Fruit fly (Drosophila melanogaster) whole organism, embryonic: ENCODE data around the gene CG32647.
A peak's percentile ranks its signal among the peaks of the same experiment; 100 is the strongest.

Source experiments
- ATbp ChIP-seq: fragments of 200-800 bp; sonication (Bioruptor generic); optimal IDR thresholded peaks from 2 replicates; lab custom pipeline; 2017; ENCODE audit warnings: missing biosample characterization, mild to moderate bottlenecking, missing genetic modification characterization, missing genetic modification reagents
- Abd-B ChIP-seq: fragments of 200-800 bp; sonication (Bioruptor generic); optimal IDR thresholded peaks from 2 replicates; lab custom pipeline; 2018; ENCODE audit warnings: missing biosample characterization, mild to moderate bottlenecking, missing genetic modification characterization, moderate library complexity
- Bgb ChIP-seq: fragments of 200-800 bp; sonication (Bioruptor generic); IDR thresholded peaks from 2 replicates; pipeline ENCODE4 v1.3.6; 2022; ENCODE audit warnings: missing biosample characterization, missing genetic modification characterization; ENCODE audit not compliant: partially characterized antibody
- Blimp-1 ChIP-seq: fragments of 200-800 bp; sonication (Bioruptor generic); optimal IDR thresholded peaks from 3 replicates; lab custom pipeline; 2018; ENCODE audit warnings: missing biosample characterization, missing genetic modification characterization, mild to moderate bottlenecking, moderate library complexity, missing genetic modification reagents
- CG11504 ChIP-seq: fragments of 200-800 bp; sonication (Bioruptor generic); optimal IDR thresholded peaks from 3 replicates; lab custom pipeline; 2019; ENCODE audit warnings: missing biosample characterization, mild to moderate bottlenecking, missing genetic modification characterization, moderate library complexity
- CG12744 ChIP-seq: fragments of 200-800 bp; sonication (Bioruptor generic); optimal IDR thresholded peaks from 2 replicates; lab custom pipeline; 2016; ENCODE audit warnings: missing biosample characterization, missing genetic modification characterization
- CG1647 ChIP-seq: fragments of 200-800 bp; sonication (Bioruptor generic); optimal IDR thresholded peaks from 3 replicates; lab custom pipeline; 2016; ENCODE audit warnings: missing biosample characterization, missing genetic modification characterization
- CG18262 ChIP-seq: fragments of 200-800 bp; optimal IDR thresholded peaks from 3 replicates; lab custom pipeline; 2019; ENCODE audit warnings: missing biosample characterization, mild to moderate bottlenecking, missing genetic modification characterization, moderate library complexity
- CG31365 ChIP-seq: fragments of 200-800 bp; sonication (Bioruptor generic); optimal IDR thresholded peaks from 2 replicates; lab custom pipeline; 2018; ENCODE audit warnings: missing biosample characterization, mild to moderate bottlenecking, missing genetic modification characterization
- CG34376 ChIP-seq: fragments of 200-800 bp; sonication (Bioruptor generic); optimal IDR thresholded peaks from 2 replicates; lab custom pipeline; 2018; ENCODE audit warnings: missing biosample characterization, mild to moderate bottlenecking, missing genetic modification characterization
- CG4854 ChIP-seq: fragments of 200-800 bp; sonication (Bioruptor generic); optimal IDR thresholded peaks from 2 replicates; lab custom pipeline; 2016; ENCODE audit warnings: missing biosample characterization, missing genetic modification characterization, inconsistent platforms
- CG5180 ChIP-seq: fragments of 200-800 bp; sonication (Bioruptor generic); optimal IDR thresholded peaks from 3 replicates; lab custom pipeline; 2017; ENCODE audit warnings: missing biosample characterization, missing genetic modification characterization, mild to moderate bottlenecking, moderate library complexity, missing genetic modification reagents
- CG6765 ChIP-seq: fragments of 200-800 bp; sonication (Bioruptor generic); optimal IDR thresholded peaks from 3 replicates; lab custom pipeline; 2017; ENCODE audit warnings: missing biosample characterization, mild to moderate bottlenecking, missing genetic modification characterization
- CG6854 ChIP-seq: fragments of 200-800 bp; sonication (Bioruptor generic); optimal IDR thresholded peaks from 3 replicates; lab custom pipeline; 2017; ENCODE audit warnings: missing biosample characterization, mild to moderate bottlenecking, missing genetic modification characterization
- CG7839 ChIP-seq: fragments of 200-800 bp; sonication (Bioruptor generic); optimal IDR thresholded peaks from 3 replicates; lab custom pipeline; 2018; ENCODE audit warnings: missing biosample characterization, mild to moderate bottlenecking, missing genetic modification characterization, moderate library complexity
- CG9215 ChIP-seq: fragments of 200-800 bp; sonication (Bioruptor generic); IDR thresholded peaks from 2 replicates; pipeline ENCODE4 v1.3.6; 2022; ENCODE audit warnings: missing biosample characterization, missing genetic modification characterization
- CG9437 ChIP-seq: fragments of 200-800 bp; sonication (Bioruptor generic); optimal IDR thresholded peaks from 2 replicates; lab custom pipeline; 2018; ENCODE audit warnings: missing biosample characterization, mild to moderate bottlenecking, missing genetic modification characterization
- Dll ChIP-seq: fragments of 200-800 bp; sonication (Bioruptor generic); IDR thresholded peaks from 4 replicates; pipeline ENCODE4 v1.3.6; 2022; ENCODE audit warnings: missing biosample characterization, missing genetic modification characterization; ENCODE audit not compliant: partially characterized antibody
- Drgx ChIP-seq: fragments of 200-800 bp; sonication (Bioruptor generic); IDR thresholded peaks from 2 replicates; pipeline ENCODE4 v1.3.6; 2022; ENCODE audit warnings: missing biosample characterization, missing genetic modification characterization
- Hr51 ChIP-seq, 2 experiments: fragments of 200-800 bp; sonication (Bioruptor generic); optimal IDR thresholded peaks; 2 replicates in 1 of 2; 3 replicates in 1 of 2; lab custom pipeline; 2016 to 2018; ENCODE audit warnings: missing biosample characterization in 2 of 2, missing genetic modification characterization in 2 of 2, mild to moderate bottlenecking in 1 of 2, moderate library complexity in 1 of 2
- MTF-1 ChIP-seq: fragments of 200-800 bp; sonication (Bioruptor generic); optimal IDR thresholded peaks from 2 replicates; lab custom pipeline; 2018; ENCODE audit warnings: missing biosample characterization, mild to moderate bottlenecking, missing genetic modification characterization, borderline replicate concordance
- Pdp1 ChIP-seq, 2 experiments: fragments of 200-800 bp; sonication (Bioruptor generic); optimal IDR thresholded peaks; 3 replicates each; lab custom pipeline; 2016; ENCODE audit warnings: missing biosample characterization in 2 of 2, missing genetic modification characterization in 2 of 2, mild to moderate bottlenecking in 1 of 2, moderate library complexity in 1 of 2
- Sry-β ChIP-seq: fragments of 200-800 bp; sonication (Bioruptor generic); optimal IDR thresholded peaks from 2 replicates; lab custom pipeline; 2018; ENCODE audit warnings: missing biosample characterization, mild to moderate bottlenecking, missing genetic modification characterization, moderate library complexity
- Sry-δ ChIP-seq: fragments of 200-800 bp; sonication (Bioruptor generic); optimal IDR thresholded peaks from 2 replicates; lab custom pipeline; 2016; ENCODE audit warnings: missing biosample characterization, missing genetic modification characterization
- Vsx1 ChIP-seq: fragments of 200-800 bp; sonication (Bioruptor generic); optimal IDR thresholded peaks from 2 replicates; lab custom pipeline; 2017; ENCODE audit warnings: missing biosample characterization, mild to moderate bottlenecking, missing genetic modification characterization, missing genetic modification reagents
- bsh ChIP-seq, 2 experiments: fragments of 200-800 bp; sonication (Bioruptor generic); optimal IDR thresholded peaks; 2 replicates each; lab custom pipeline; 2017 to 2018; ENCODE audit warnings: mild to moderate bottlenecking in 2 of 2, missing biosample characterization in 2 of 2, missing genetic modification characterization in 2 of 2, moderate library complexity in 1 of 2
- chif ChIP-seq, 2 experiments: fragments of 200-800 bp; sonication (Bioruptor generic); optimal IDR thresholded peaks; 3 replicates each; lab custom pipeline; 2016; ENCODE audit warnings: missing biosample characterization in 2 of 2, missing genetic modification characterization in 2 of 2
- dmrt99B ChIP-seq: fragments of 200-800 bp; sonication (Bioruptor generic); optimal IDR thresholded peaks from 2 replicates; lab custom pipeline; 2018; ENCODE audit warnings: missing biosample characterization, mild to moderate bottlenecking, missing genetic modification characterization, moderate library complexity
- exex ChIP-seq: fragments of 200-800 bp; sonication (Bioruptor generic); optimal IDR thresholded peaks from 4 replicates; lab custom pipeline; 2018; ENCODE audit warnings: missing biosample characterization, mild to moderate bottlenecking, missing genetic modification characterization, moderate library complexity
- gem ChIP-seq: fragments of 200-800 bp; sonication (Bioruptor generic); optimal IDR thresholded peaks from 2 replicates; lab custom pipeline; 2019; ENCODE audit warnings: missing biosample characterization, mild to moderate bottlenecking, missing genetic modification characterization, moderate library complexity
- jigr1 ChIP-seq: fragments of 200-800 bp; sonication (Bioruptor generic); IDR thresholded peaks from 3 replicates; pipeline ENCODE4 v1.3.6; 2022; ENCODE audit warnings: missing biosample characterization, missing genetic modification characterization
- knrl ChIP-seq: fragments of 200-800 bp; sonication (Bioruptor generic); IDR thresholded peaks from 3 replicates; pipeline ENCODE4 v1.3.6; 2022; ENCODE audit warnings: missing biosample characterization, missing genetic modification characterization; ENCODE audit not compliant: partially characterized antibody
- maf-S ChIP-seq: fragments of 200-800 bp; sonication (Bioruptor generic); optimal IDR thresholded peaks from 2 replicates; lab custom pipeline; 2016; ENCODE audit warnings: missing biosample characterization, missing genetic modification characterization
- mam ChIP-seq: fragments of 200-800 bp; sonication (Bioruptor generic); optimal IDR thresholded peaks from 3 replicates; lab custom pipeline; 2016; ENCODE audit warnings: missing biosample characterization, missing genetic modification characterization
- peb ChIP-seq: fragments of 200-800 bp; sonication (Bioruptor generic); IDR thresholded peaks from 2 replicates; pipeline ENCODE4 v1.3.6; 2022; ENCODE audit warnings: missing biosample characterization, missing genetic modification characterization
- row ChIP-seq: fragments of 200-800 bp; sonication (Bioruptor generic); IDR thresholded peaks from 3 replicates; pipeline ENCODE4 v1.3.6; 2022; ENCODE audit warnings: missing biosample characterization, missing genetic modification characterization
- schlank ChIP-seq: fragments of 200-800 bp; sonication (Bioruptor generic); optimal IDR thresholded peaks from 2 replicates; lab custom pipeline; 2018; ENCODE audit warnings: missing biosample characterization, mild to moderate bottlenecking, missing genetic modification characterization
- sim ChIP-seq: fragments of 200-800 bp; sonication (Bioruptor generic); IDR thresholded peaks from 2 replicates; pipeline ENCODE4 v1.3.6; 2022; ENCODE audit warnings: missing biosample characterization, missing genetic modification characterization
- slp2 ChIP-seq: fragments of 200-800 bp; sonication (Bioruptor generic); optimal IDR thresholded peaks from 2 replicates; lab custom pipeline; 2016; ENCODE audit warnings: missing biosample characterization, missing genetic modification characterization
- so ChIP-seq: fragments of 200-800 bp; sonication (Bioruptor generic); IDR thresholded peaks from 3 replicates; pipeline ENCODE4 v1.3.6; 2022; ENCODE audit warnings: missing biosample characterization, missing genetic modification characterization
- ssp ChIP-seq: fragments of 200-800 bp; sonication (Bioruptor generic); IDR thresholded peaks from 2 replicates; pipeline ENCODE4 v1.3.6; 2022; ENCODE audit warnings: missing biosample characterization, missing genetic modification characterization
- sug ChIP-seq: fragments of 200-800 bp; optimal IDR thresholded peaks from 2 replicates; lab custom pipeline; 2019; ENCODE audit warnings: missing biosample characterization, mild to moderate bottlenecking, missing genetic modification characterization, moderate library complexity
- tap ChIP-seq: fragments of 200-800 bp; optimal IDR thresholded peaks from 3 replicates; lab custom pipeline; 2019; ENCODE audit warnings: missing biosample characterization, mild to moderate bottlenecking, missing genetic modification characterization, moderate library complexity
- tio ChIP-seq: fragments of 200-800 bp; sonication (Bioruptor generic); optimal IDR thresholded peaks from 2 replicates; lab custom pipeline; 2017; ENCODE audit warnings: missing biosample characterization, missing genetic modification characterization, inconsistent platforms
- tll ChIP-seq, 2 experiments: fragments of 200-800 bp in 1 of 2; fragments of >200 bp in 1 of 2; sonication (Bioruptor generic) in 1 of 2; optimal IDR thresholded peaks; 2 replicates each; lab custom pipeline; 2017 to 2019; ENCODE audit warnings: missing biosample characterization in 2 of 2, missing genetic modification characterization in 2 of 2, mild to moderate bottlenecking in 1 of 2, moderate library complexity in 1 of 2

The CG32647 gene

dm6 chrX:12777763-12778408 lies 6.9 kb downstream of the CG32647 start:
- no peak for TF ChIP-seq so (GFP tag; lab: Robert Waterston, UW)
- TF ChIP-seq CG1647 (GFP tag; lab: Kevin White, UChicago) = no peak
- no peak for TF ChIP-seq sim
- 0 out of 3 replicates have a peak, but pooled peaks have one; percentile 15 for TF ChIP-seq row (GFP tag; lab: Robert Waterston, UW)
- peak; percentile 73 for TF ChIP-seq CG5180 (GFP tag; lab: Kevin White, UChicago)
- TF ChIP-seq CG11504 = peak; percentile 90
- no peak for TF ChIP-seq CG12744 (GFP tag; lab: Kevin White, UChicago)
- TF ChIP-seq Drgx = peak; percentile 37; the same call in 1 of the 2 replicates
- no peak for TF ChIP-seq CG4854

- TF ChIP-seq CG6765 (GFP tag; lab: Kevin White, UChicago) (no peak), Pdp1 (GFP tag; optimal IDR thresholded peaks at IDR 0.05; lab: Kevin White, UChicago) (peak in 1 of 2 experiments; percentile 77), slp2 (GFP tag; lab: Kevin White, UChicago) (no peak), sug (tag; lab: Kevin White, UChicago) (peak; percentile 41), gem (tag; lab: Kevin White, UChicago) (peak; percentile 70), knrl (GFP tag; lab: Robert Waterston, UW) (no peak), peb (GFP tag; lab: Robert Waterston, UW) (no peak), CG34376 (GFP tag; lab: Kevin White, UChicago) (peak; percentile 54)
- TF ChIP-seq, all 482 proteins: peak for 4
Measured at dm6 chrX:12777195-12777594, 7.6 kb downstream of the CG32647 start.

dm6 chrX:12766286-12766685 lies 18.5 kb downstream of the CG32647 start:
- TF ChIP-seq Dll (GFP tag; lab: Robert Waterston, UW) (no peak), CG9215 (GFP tag; lab: Robert Waterston, UW) (no peak), bsh (GFP tag; optimal IDR thresholded peaks at IDR 0.05; lab: Kevin White, UChicago) (peak in 1 of 2 experiments; percentile 31), chif (GFP tag; optimal IDR thresholded peaks at IDR 0.05; lab: Kevin White, UChicago) (peak in 1 of 2 experiments; percentile 23), tio (no peak), Vsx1 (GFP tag; lab: Kevin White, UChicago) (no peak), Sry-δ (GFP tag; lab: Kevin White, UChicago) (peak; percentile 6), Sry-β (GFP tag; lab: Kevin White, UChicago) (no peak), CG9437 (GFP tag; lab: Kevin White, UChicago) (peak; percentile 24), tap (tag; lab: Kevin White, UChicago) (no peak), mam (GFP tag; lab: Kevin White, UChicago) (peak; percentile 6), CG31365 (tag; lab: Kevin White, UChicago) (no peak), jigr1 (GFP tag; lab: Robert Waterston, UW) (no peak), CG18262 (peak; percentile 0), Blimp-1 (GFP tag; lab: Kevin White, UChicago) (peak; percentile 15), Bgb (GFP tag; lab: Robert Waterston, UW) (no peak), Abd-B (no peak), CG7839 (peak; percentile 10), Drgx (no peak; the same call in 1 of the 2 replicates), MTF-1 (no peak), maf-S (GFP tag; lab: Kevin White, UChicago) (no peak), slp2 (GFP tag; lab: Kevin White, UChicago) (no peak), CG6854 (GFP tag; lab: Kevin White, UChicago) (peak; percentile 26), schlank (tag; lab: Kevin White, UChicago) (no peak), exex (tag; lab: Kevin White, UChicago) (no peak), dmrt99B (tag; lab: Kevin White, UChicago) (no peak), ATbp (peak; percentile 2), tll (GFP tag; optimal IDR thresholded peaks at IDR 0.05; lab: Kevin White, UChicago) (no peak), Hr51 (GFP tag; optimal IDR thresholded peaks at IDR 0.05; lab: Kevin White, UChicago) (no peak), ssp (GFP tag; lab: Robert Waterston, UW) (no peak)
